Fruit fly (Drosophila melanogaster) whole organism: ENCODE measurements around the gene CG11444.

ENCODE experiments used
- Dll ChIP-seq: fragments of >200 bp; optimal IDR thresholded peaks from 2 replicates; lab custom pipeline; 2017
- EcR ChIP-seq, 2 experiments: fragments of >200 bp; optimal IDR thresholded peaks; 2 replicates each; lab custom pipeline; 2017; ENCODE audit warnings: missing biosample characterization in 2 of 2, missing genetic modification characterization in 2 of 2, missing genetic modification reagents in 2 of 2
- pan ChIP-seq: fragments of >200 bp; optimal IDR thresholded peaks from 2 replicates; lab custom pipeline; 2017
- psq ChIP-seq: fragments of >200 bp; optimal IDR thresholded peaks from 2 replicates; lab custom pipeline; 2017
- usp ChIP-seq: fragments of >200 bp; optimal IDR thresholded peaks from 2 replicates; lab custom pipeline; 2017; ENCODE audit warnings: missing biosample characterization, missing genetic modification characterization, mixed read lengths

dm6 chrX:4555833-4556232 lies 1.6 kb upstream of the CG11444 start:
- TF ChIP-seq usp (no peak), psq (no peak), EcR (GFP tag; optimal IDR thresholded peaks at IDR 0.05; lab: Kevin White, UChicago) (no peak), Dll (no peak), pan (lab: Kevin White, UChicago) (no peak)
